Worm (Caenorhabditis elegans): ENCODE data around the gene C18B10.6.
A peak's percentile ranks its signal among the peaks of the same experiment; 100 is the strongest.

The C18B10.6 gene

DNA sequence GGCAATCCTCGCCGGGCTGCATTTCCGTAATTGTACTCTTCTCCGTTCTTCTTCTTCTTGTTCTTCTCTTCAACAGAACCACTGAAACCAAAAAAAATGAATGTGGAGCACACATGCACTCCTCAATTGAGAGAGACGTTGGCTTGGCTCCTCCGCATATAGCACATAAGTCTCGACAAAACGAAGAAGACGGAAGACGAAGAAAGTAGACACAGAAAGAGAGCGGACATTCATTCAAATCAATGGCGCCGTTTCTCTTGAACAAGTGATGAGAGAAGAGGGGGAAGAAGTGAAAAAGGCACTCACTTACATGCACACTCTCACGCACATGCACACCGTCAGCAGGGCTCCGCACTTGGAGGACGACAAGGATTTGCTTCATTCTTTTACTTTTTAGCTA lies 43.3 kb downstream of the C18B10.6 start, which contains the start of gene F25E5.9 (continued):
- TF ChIP-seq nhr-76 (tag; optimal IDR thresholded peaks at IDR 0.05) = no peak
- TF ChIP-seq nhr-11 (tag; optimal IDR thresholded peaks at IDR 0.05) = no peak
- peak; percentile 5 for TF ChIP-seq unc-86 (tag; optimal IDR thresholded peaks at IDR 0.05)
- no peak for TF ChIP-seq fkh-4 (tag; optimal IDR thresholded peaks at IDR 0.05; ENCODE audit: borderline replicate concordance)
- TF ChIP-seq nhr-28 (tag; optimal IDR thresholded peaks at IDR 0.05) = no peak
- TF ChIP-seq snpc-4 (tag; optimal IDR thresholded peaks at IDR 0.05) = no peak
- TF ChIP-seq snu-23 (GFP tag; optimal IDR thresholded peaks at IDR 0.05) = no peak
- peak in 1 of 2 experiments; percentile 27 for TF ChIP-seq lsy-2 (tag; optimal IDR thresholded peaks at IDR 0.05)
- TF ChIP-seq ceh-8 (GFP tag; optimal IDR thresholded peaks at IDR 0.05) = no peak
- no peak for TF ChIP-seq ets-5 (GFP tag; IDR thresholded peaks at IDR 0.05)
- no peak for TF ChIP-seq elt-2 (tag; optimal IDR thresholded peaks at IDR 0.05)
- TF ChIP-seq nhr-71 (tag; optimal IDR thresholded peaks at IDR 0.05) = no peak
- no peak for TF ChIP-seq unc-130 (tag; optimal IDR thresholded peaks at IDR 0.05)
- no peak for TF ChIP-seq hpl-2 (GFP tag; optimal IDR thresholded peaks at IDR 0.05)
- TF ChIP-seq vab-15 (tag; optimal IDR thresholded peaks at IDR 0.05) = no peak
- no peak for TF ChIP-seq sox-4 (tag; optimal IDR thresholded peaks at IDR 0.05)
- TF ChIP-seq fkh-8 (tag; optimal IDR thresholded peaks at IDR 0.05) = peak; percentile 29
- TF ChIP-seq rnt-1 (tag; optimal IDR thresholded peaks at IDR 0.05) = no peak

DNA sequence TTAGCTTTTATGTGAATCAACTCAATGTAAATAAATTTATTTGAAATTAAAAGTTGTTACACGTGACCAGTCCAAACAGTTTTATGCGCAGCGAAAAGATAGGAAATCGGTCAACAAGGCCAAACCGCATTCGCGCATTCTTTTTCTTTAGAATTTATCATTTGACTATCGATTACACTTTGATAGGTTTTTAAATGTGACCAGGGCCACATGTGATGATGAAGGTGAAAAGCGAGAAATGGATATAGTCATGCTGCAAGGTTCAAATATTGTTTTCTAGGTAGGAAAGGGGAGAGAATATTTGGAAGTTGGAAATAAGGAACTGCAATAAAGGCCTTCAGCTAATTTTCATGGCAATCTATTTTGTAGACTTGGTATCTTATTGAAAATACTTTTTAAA lies 43.9 kb downstream of the C18B10.6 start:
- TF ChIP-seq ceh-82 (tag; optimal IDR thresholded peaks at IDR 0.05) (no peak), ama-1 (optimal IDR thresholded peaks at IDR 0.05) (peak; percentile 87), elt-3 (tag; optimal IDR thresholded peaks at IDR 0.05) (peak in 4 of 6 experiments; percentile 0 to 97 (median 50)), dpl-1 (GFP tag; optimal IDR thresholded peaks at IDR 0.05) (peak in 2 of 3 experiments; percentile 20 to 31), mep-1 (tag; optimal IDR thresholded peaks at IDR 0.05) (peak; percentile 58), lin-13 (GFP tag; optimal IDR thresholded peaks at IDR 0.05) (no peak), nhr-90 (tag; optimal IDR thresholded peaks at IDR 0.05; ENCODE audit: poor library complexity) (peak; percentile 77), nhr-19 (GFP tag; conservative IDR thresholded peaks at IDR 0.05) (peak; percentile 79), grh-1 (GFP tag; IDR thresholded peaks at IDR 0.05) (peak; percentile 64), nhr-71 (tag; optimal IDR thresholded peaks at IDR 0.05) (peak; percentile 80), ceh-90 (tag; optimal IDR thresholded peaks at IDR 0.05) (no peak), efl-1 (optimal IDR thresholded peaks at IDR 0.05) (peak in 1 of 2 experiments; percentile 14), efl-1 (GFP tag; optimal IDR thresholded peaks at IDR 0.05 in 1 of 2) (peak in 1 of 2 experiments; percentile 1), elt-2 (tag; optimal IDR thresholded peaks at IDR 0.05) (no peak), ztf-4 (tag; optimal IDR thresholded peaks at IDR 0.05) (peak; percentile 67), irx-1 (tag; optimal IDR thresholded peaks at IDR 0.05) (no peak), unc-98 (GFP tag; IDR thresholded peaks at IDR 0.05) (no peak), lin-35 (GFP tag; optimal IDR thresholded peaks at IDR 0.05) (peak in 1 of 2 experiments; percentile 84), blmp-1 (tag; optimal IDR thresholded peaks at IDR 0.05) (peak; percentile 94), nhr-47 (tag; optimal IDR thresholded peaks at IDR 0.05) (peak; percentile 57), snu-23 (GFP tag; optimal IDR thresholded peaks at IDR 0.05) (peak; percentile 74), skn-1 (tag; optimal IDR thresholded peaks at IDR 0.05) (peak; percentile 54), mab-9 (GFP tag; IDR thresholded peaks at IDR 0.05) (no peak), swsn-7 (tag; optimal IDR thresholded peaks at IDR 0.05) (peak; percentile 4), vab-15 (tag; optimal IDR thresholded peaks at IDR 0.05) (peak; percentile 21), ceh-88 (GFP tag; IDR thresholded peaks at IDR 0.05) (no peak; the same call in 1 of the 2 replicates), nhr-20 (tag; optimal IDR thresholded peaks at IDR 0.05) (peak; percentile 80), hlh-4 (tag; optimal IDR thresholded peaks at IDR 0.05) (no peak), nhr-85 (tag) (peak; percentile 93), lin-14 (GFP tag; optimal IDR thresholded peaks at IDR 0.05) (peak; percentile 71), unc-130 (tag; optimal IDR thresholded peaks at IDR 0.05) (peak; percentile 72), tbx-2 (tag; optimal IDR thresholded peaks at IDR 0.05) (peak; percentile 65), lsy-2 (tag; optimal IDR thresholded peaks at IDR 0.05) (peak in 1 of 2 experiments; percentile 44), C16A3.4 (tag; optimal IDR thresholded peaks at IDR 0.05) (peak; percentile 32), mdl-1 (tag; optimal IDR thresholded peaks at IDR 0.05) (peak in 1 of 2 experiments; percentile 79), zag-1 (tag; optimal IDR thresholded peaks at IDR 0.05) (no peak)
